Fruit fly (Drosophila melanogaster) whole organism, adult: ENCODE measurements around the gene CG6769.
"Not testable (repeated sequence)": the region's sequence is repeated elsewhere in the genome, so short reads cannot be mapped to it uniquely, and the experiment has no call there.

Experiments
- CG11617 ChIP-seq: fragments of 200-800 bp; sonication (Bioruptor generic); optimal IDR thresholded peaks from 2 replicates; lab custom pipeline; 2017; ENCODE audit warnings: mild to moderate bottlenecking, missing biosample characterization, missing genetic modification reagents, missing genetic modification characterization
- CG12768 ChIP-seq: fragments of 200-800 bp; sonication (Bioruptor generic); optimal IDR thresholded peaks from 2 replicates; lab custom pipeline; 2017; ENCODE audit warnings: missing biosample characterization, missing genetic modification characterization, mild to moderate bottlenecking, moderate library complexity, missing genetic modification reagents
- CG14711 ChIP-seq: fragments of 200-800 bp; sonication (Bioruptor generic); optimal IDR thresholded peaks from 2 replicates; lab custom pipeline; 2018; ENCODE audit warnings: missing biosample characterization, mild to moderate bottlenecking, missing genetic modification characterization, moderate library complexity
- CG5204 ChIP-seq: fragments of 200-800 bp; sonication (Bioruptor generic); optimal IDR thresholded peaks from 2 replicates; lab custom pipeline; 2016; ENCODE audit warnings: missing biosample characterization, missing genetic modification characterization
- CG7045 ChIP-seq: fragments of 200-800 bp; sonication (Bioruptor generic); optimal IDR thresholded peaks from 2 replicates; lab custom pipeline; 2017; ENCODE audit warnings: missing biosample characterization, mild to moderate bottlenecking, missing genetic modification characterization
- Clk ChIP-seq: fragments of 200-800 bp; sonication (Bioruptor generic); optimal IDR thresholded peaks from 2 replicates; lab custom pipeline; 2017; ENCODE audit warnings: missing biosample characterization, missing genetic modification characterization
- Crg-1 ChIP-seq: fragments of 200-800 bp; sonication (Bioruptor generic); optimal IDR thresholded peaks from 2 replicates; lab custom pipeline; 2016; ENCODE audit warnings: missing biosample characterization, missing genetic modification characterization
- Mnt ChIP-seq: fragments of 200-800 bp; sonication (Bioruptor generic); optimal IDR thresholded peaks from 2 replicates; lab custom pipeline; 2016; ENCODE audit warnings: missing biosample characterization, mild to moderate bottlenecking, missing genetic modification characterization
- cic ChIP-seq: fragments of 200-800 bp; sonication (Bioruptor generic); optimal IDR thresholded peaks from 2 replicates; lab custom pipeline; 2017; ENCODE audit warnings: missing biosample characterization, mild to moderate bottlenecking, missing genetic modification characterization, moderate library complexity
- cnc ChIP-seq, 2 experiments: fragments of >200 bp; optimal IDR thresholded peaks; 2 replicates each; lab custom pipeline; 2017
- kay ChIP-seq: fragments of 200-800 bp; sonication (Bioruptor generic); peaks from one replicate; lab custom pipeline; 2016; ENCODE audit warnings: missing biosample characterization, missing genetic modification characterization, borderline replicate concordance
- tj ChIP-seq: fragments of 200-800 bp; sonication (Bioruptor generic); optimal IDR thresholded peaks from 3 replicates; lab custom pipeline; 2017; ENCODE audit warnings: missing biosample characterization, mild to moderate bottlenecking, missing genetic modification characterization, moderate library complexity
- toe ChIP-seq: fragments of 200-800 bp; sonication (Bioruptor generic); optimal IDR thresholded peaks from 2 replicates; lab custom pipeline; 2016; ENCODE audit warnings: missing biosample characterization, missing genetic modification characterization

DNA sequence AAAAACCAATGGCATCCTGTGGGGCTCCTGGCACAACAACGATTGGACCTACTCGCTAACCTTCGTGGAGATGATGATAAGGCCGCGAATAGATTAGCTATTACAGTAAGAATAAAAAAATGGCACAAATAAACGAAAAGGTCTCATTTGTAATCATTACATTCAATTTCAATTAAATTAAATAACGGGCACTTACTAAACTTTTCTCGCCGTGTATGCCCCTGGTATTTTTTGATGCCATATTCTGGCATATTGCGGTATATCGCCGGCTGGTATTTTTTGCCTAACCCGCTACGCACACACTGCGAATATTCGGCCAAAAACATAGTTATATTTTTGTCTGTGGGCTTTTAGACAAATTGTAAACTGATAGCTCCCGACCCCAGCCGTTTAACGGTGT lies 28.4 kb downstream of the CG6769 start, which contains the start of gene Gss1:
- not testable (repeated sequence) for TF ChIP-seq Clk (GFP tag; lab: Kevin White, UChicago); CG11617; tj (GFP tag; lab: Kevin White, UChicago); toe (GFP tag; lab: Kevin White, UChicago); Mnt (GFP tag; lab: Kevin White, UChicago); Crg-1 (GFP tag; lab: Kevin White, UChicago); cic (GFP tag; lab: Kevin White, UChicago); CG7045 (GFP tag; lab: Kevin White, UChicago); cnc (optimal IDR thresholded peaks at IDR 0.05; lab: Kevin White, UChicago); CG14711; CG12768; kay (GFP tag; lab: Kevin White, UChicago); CG5204 (GFP tag; lab: Kevin White, UChicago)
